Fruit fly (Drosophila melanogaster): ENCODE data around the gene ergic53.

DNA sequence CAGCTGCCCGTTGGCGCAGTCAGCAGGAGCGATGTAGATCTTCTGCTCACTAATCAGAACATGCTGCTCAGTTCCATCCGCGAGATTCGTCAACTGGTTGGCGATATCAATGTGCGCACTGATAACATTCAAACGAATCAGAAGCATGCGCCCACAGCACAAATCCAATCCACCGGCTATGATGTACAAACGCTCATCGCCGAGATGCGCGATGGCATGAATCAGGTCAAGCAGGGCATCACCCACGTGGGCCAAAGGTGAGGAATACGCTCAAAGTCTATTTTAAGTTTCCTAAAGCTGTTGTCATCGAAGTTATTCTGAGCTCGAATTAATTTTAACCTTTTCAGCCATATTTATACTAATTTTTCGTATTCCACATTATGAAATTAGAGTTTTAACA, 1.6 kb downstream of the ergic53 start:
- TF ChIP-seq ERR (GFP tag; optimal IDR thresholded peaks at IDR 0.05), result no peak
- no peak for TF ChIP-seq Rx (GFP tag; IDR thresholded peaks at IDR 0.05)
- no peak for TF ChIP-seq gcm2 (GFP tag; optimal IDR thresholded peaks at IDR 0.05)
- no peak for TF ChIP-seq yki (optimal IDR thresholded peaks at IDR 0.05)
- no peak for TF ChIP-seq trem (tag; optimal IDR thresholded peaks at IDR 0.05)
- TF ChIP-seq Blimp-1 (GFP tag; optimal IDR thresholded peaks at IDR 0.05), result no peak
- TF ChIP-seq TFAM (GFP tag; optimal IDR thresholded peaks at IDR 0.05), result no peak
- TF ChIP-seq CG17359 (tag; optimal IDR thresholded peaks at IDR 0.05), result no peak
- no peak for TF ChIP-seq CG6765 (GFP tag; optimal IDR thresholded peaks at IDR 0.05)
- no peak for TF ChIP-seq CG13894 (tag; optimal IDR thresholded peaks at IDR 0.05)
- TF ChIP-seq tgo (GFP tag; IDR thresholded peaks at IDR 0.05), result no peak

Measured in whole organism, embryonic.